Worm (Caenorhabditis elegans) whole organism, L1 larva: ENCODE results near the gene T26C5.3.

Experiments
- C04F5.9 ChIP-seq: sonication (generic microtip); optimal IDR thresholded peaks from 2 replicates; lab custom pipeline; 2016; ENCODE audit warnings: missing genetic modification characterization, missing compliant biosample characterization
- C34B4.2 ChIP-seq: sonication (generic microtip); optimal IDR thresholded peaks from 2 replicates; lab custom pipeline; 2017; ENCODE audit warnings: mild to moderate bottlenecking, missing genetic modification characterization, missing compliant biosample characterization
- F16B12.6 ChIP-seq: fragments of 150-350 bp; optimal IDR thresholded peaks from 2 replicates; lab custom pipeline; 2014; ENCODE audit warnings: missing biosample characterization, missing genetic modification characterization
- ceh-63 ChIP-seq: fragments of 200-800 bp; sonication (Bioruptor generic); optimal IDR thresholded peaks from 2 replicates; lab custom pipeline; 2018; ENCODE audit warnings: mild to moderate bottlenecking, missing genetic modification characterization, missing compliant biosample characterization
- ceh-8 ChIP-seq: fragments of 200-800 bp; sonication (Bioruptor generic); optimal IDR thresholded peaks from 2 replicates; lab custom pipeline; 2018; ENCODE audit warnings: mild to moderate bottlenecking, missing genetic modification characterization, moderate library complexity, missing compliant biosample characterization
- ceh-88 ChIP-seq: fragments of 200-800 bp; sonication (Bioruptor generic); IDR thresholded peaks from 2 replicates; pipeline ENCODE4 v1.3.6; 2022; ENCODE audit warnings: missing genetic modification characterization, missing compliant biosample characterization
- ces-1 ChIP-seq: fragments of 150-350 bp; optimal IDR thresholded peaks from 2 replicates; lab custom pipeline; 2014; ENCODE audit warnings: missing biosample characterization, missing genetic modification reagents, missing genetic modification characterization
- dpl-1 ChIP-seq, 3 experiments: fragments of 150-350 bp in 2 of 3; sonication (generic microtip) in 1 of 3; optimal IDR thresholded peaks; 2 replicates each; lab custom pipeline; 2014 to 2017; ENCODE audit warnings: missing biosample characterization in 3 of 3, missing genetic modification characterization in 3 of 3, missing genetic modification reagents in 3 of 3
- efl-1 ChIP-seq, 4 experiments: fragments of 150-350 bp; optimal IDR thresholded peaks in 3 of 4; peaks in 1 of 4; 1 replicate in 1 of 4; 2 replicates in 3 of 4; lab custom pipeline; 2014; ENCODE audit warnings: missing biosample characterization in 2 of 4, missing genetic modification characterization in 2 of 4, missing genetic modification reagents in 2 of 4
- efl-3 ChIP-seq: fragments of 200-800 bp; sonication (Bioruptor generic); optimal IDR thresholded peaks from 2 replicates; lab custom pipeline; 2018; ENCODE audit warnings: mild to moderate bottlenecking, missing genetic modification characterization, missing compliant biosample characterization
- egl-27 ChIP-seq, 2 experiments: fragments of 150-350 bp in 1 of 2; sonication (generic microtip); optimal IDR thresholded peaks; 3 replicates each; lab custom pipeline; 2017 to 2018; ENCODE audit warnings: missing biosample characterization in 2 of 2, missing genetic modification characterization in 2 of 2, missing genetic modification reagents in 2 of 2
- elt-2 ChIP-seq: sonication (generic microtip); optimal IDR thresholded peaks from 2 replicates; lab custom pipeline; 2016; ENCODE audit warnings: missing genetic modification characterization, mild to moderate bottlenecking, inconsistent platforms, missing compliant biosample characterization, missing genetic modification reagents
- ets-5 ChIP-seq: fragments of 200-800 bp; sonication (Bioruptor generic); IDR thresholded peaks from 2 replicates; pipeline ENCODE4 v1.3.6; 2022; ENCODE audit warnings: missing genetic modification characterization, missing compliant biosample characterization
- fkh-10 ChIP-seq: sonication (generic microtip); optimal IDR thresholded peaks from 2 replicates; lab custom pipeline; 2017; ENCODE audit warnings: missing biosample characterization, missing genetic modification reagents, missing genetic modification characterization
- fkh-8 ChIP-seq: sonication (generic microtip); optimal IDR thresholded peaks from 2 replicates; lab custom pipeline; 2016; ENCODE audit warnings: mild to moderate bottlenecking, missing genetic modification characterization, missing compliant biosample characterization
- fos-1 ChIP-seq: fragments of 150-350 bp; optimal IDR thresholded peaks from 2 replicates; lab custom pipeline; 2014; ENCODE audit warnings: missing biosample characterization, missing genetic modification characterization
- grh-1 ChIP-seq: fragments of 200-800 bp; sonication (Bioruptor generic); IDR thresholded peaks from 2 replicates; pipeline ENCODE4 v1.3.6; 2022; ENCODE audit warnings: missing genetic modification reagents, missing genetic modification characterization, missing compliant biosample characterization
- hlh-4 ChIP-seq: sonication (generic microtip); optimal IDR thresholded peaks from 2 replicates; lab custom pipeline; 2016; ENCODE audit warnings: mild to moderate bottlenecking, missing genetic modification characterization, missing compliant biosample characterization
- hpl-2 ChIP-seq: fragments of 150-350 bp; optimal IDR thresholded peaks from 2 replicates; lab custom pipeline; 2014; ENCODE audit warnings: missing biosample characterization, missing genetic modification reagents, missing genetic modification characterization
- irx-1 ChIP-seq: sonication (generic microtip); optimal IDR thresholded peaks from 2 replicates; lab custom pipeline; 2016; ENCODE audit warnings: missing genetic modification characterization, missing compliant biosample characterization
- isw-1 ChIP-seq: fragments of 200-800 bp; sonication (Bioruptor generic); IDR thresholded peaks from 2 replicates; pipeline ENCODE4 v1.3.6; 2022; ENCODE audit warnings: missing genetic modification characterization, missing compliant biosample characterization
- jun-1 ChIP-seq: fragments of 150-350 bp; optimal IDR thresholded peaks from 2 replicates; lab custom pipeline; 2014; ENCODE audit warnings: missing biosample characterization, missing genetic modification reagents, missing genetic modification characterization
- lin-14 ChIP-seq: fragments of 200-800 bp; sonication (Bioruptor generic); optimal IDR thresholded peaks from 2 replicates; lab custom pipeline; 2018; ENCODE audit warnings: mild to moderate bottlenecking, missing genetic modification characterization, moderate library complexity, missing compliant biosample characterization
- lin-35 ChIP-seq, 2 experiments: fragments of 150-350 bp; optimal IDR thresholded peaks; 2 replicates each; lab custom pipeline; 2014; ENCODE audit warnings: missing biosample characterization in 2 of 2, missing genetic modification characterization in 2 of 2, missing genetic modification reagents in 2 of 2
- lin-39 ChIP-seq: fragments of 150-350 bp; optimal IDR thresholded peaks from 2 replicates; lab custom pipeline; 2014; ENCODE audit warnings: missing biosample characterization, missing genetic modification reagents, missing genetic modification characterization
- lir-3 ChIP-seq: sonication (generic microtip); optimal IDR thresholded peaks from 2 replicates; lab custom pipeline; 2016; ENCODE audit warnings: mild to moderate bottlenecking, missing genetic modification characterization, moderate library complexity, missing compliant biosample characterization; ENCODE audit not compliant: poor library complexity
- lsy-2 ChIP-seq, 2 experiments: fragments of 150-350 bp; optimal IDR thresholded peaks; 2 replicates each; lab custom pipeline; 2014; ENCODE audit warnings: missing biosample characterization in 2 of 2, missing genetic modification characterization in 2 of 2
- mab-9 ChIP-seq: fragments of 200-800 bp; sonication (Bioruptor generic); IDR thresholded peaks from 2 replicates; pipeline ENCODE4 v1.3.6; 2022; ENCODE audit warnings: missing genetic modification reagents, missing genetic modification characterization, missing compliant biosample characterization
- mdl-1 ChIP-seq, 2 experiments: fragments of 150-350 bp; optimal IDR thresholded peaks; 2 replicates each; lab custom pipeline; 2014 to 2017; ENCODE audit warnings: missing biosample characterization in 2 of 2, missing genetic modification characterization in 2 of 2, inconsistent platforms in 1 of 2
- mep-1 ChIP-seq: fragments of 150-350 bp; optimal IDR thresholded peaks from 2 replicates; lab custom pipeline; 2014; ENCODE audit warnings: missing biosample characterization, missing genetic modification characterization
- nhr-19 ChIP-seq: fragments of 200-800 bp; sonication (Bioruptor generic); conservative IDR thresholded peaks from 2 replicates; pipeline ENCODE4 v1.3.6; 2022; ENCODE audit warnings: missing genetic modification characterization, missing compliant biosample characterization
- nhr-237 ChIP-seq: fragments of 150-350 bp; optimal IDR thresholded peaks from 2 replicates; lab custom pipeline; 2014; ENCODE audit warnings: missing biosample characterization, missing genetic modification characterization
- nhr-47 ChIP-seq: sonication (generic microtip); optimal IDR thresholded peaks from 2 replicates; lab custom pipeline; 2016; ENCODE audit warnings: mild to moderate bottlenecking, missing genetic modification characterization, moderate library complexity, missing compliant biosample characterization
- nhr-76 ChIP-seq: sonication (generic microtip); optimal IDR thresholded peaks from 2 replicates; lab custom pipeline; 2017; ENCODE audit warnings: missing biosample characterization, missing genetic modification characterization
- nhr-84 ChIP-seq: sonication (generic microtip); optimal IDR thresholded peaks from 2 replicates; lab custom pipeline; 2017; ENCODE audit warnings: missing biosample characterization, missing genetic modification characterization
- nhr-90 ChIP-seq: sonication (generic microtip); optimal IDR thresholded peaks from 2 replicates; lab custom pipeline; 2016; ENCODE audit warnings: mild to moderate bottlenecking, missing genetic modification characterization, missing compliant biosample characterization; ENCODE audit not compliant: poor library complexity
- pag-3 ChIP-seq: sonication (generic microtip); optimal IDR thresholded peaks from 2 replicates; lab custom pipeline; 2017; ENCODE audit warnings: missing genetic modification characterization, mild to moderate bottlenecking, missing compliant biosample characterization, antibody characterized with exemption, borderline replicate concordance; ENCODE audit not compliant: insufficient read depth
- skn-1 ChIP-seq: fragments of 150-350 bp; optimal IDR thresholded peaks from 2 replicates; lab custom pipeline; 2014; ENCODE audit warnings: missing biosample characterization, missing genetic modification characterization
- snpc-4 ChIP-seq: fragments of 150-350 bp; optimal IDR thresholded peaks from 2 replicates; lab custom pipeline; 2014; ENCODE audit warnings: missing biosample characterization, missing genetic modification characterization
- snu-23 ChIP-seq: sonication (generic microtip); optimal IDR thresholded peaks from 2 replicates; lab custom pipeline; 2016; ENCODE audit warnings: missing genetic modification characterization, missing compliant biosample characterization
- sox-4 ChIP-seq: sonication (generic microtip); optimal IDR thresholded peaks from 2 replicates; lab custom pipeline; 2016; ENCODE audit warnings: missing genetic modification characterization, missing compliant biosample characterization
- tlp-1 ChIP-seq: fragments of 150-350 bp; optimal IDR thresholded peaks from 2 replicates; lab custom pipeline; 2014; ENCODE audit warnings: missing biosample characterization, missing genetic modification characterization
- unc-30 ChIP-seq: sonication (generic microtip); optimal IDR thresholded peaks from 2 replicates; lab custom pipeline; 2017; ENCODE audit warnings: missing biosample characterization, missing genetic modification characterization
- unc-62 ChIP-seq: fragments of 150-350 bp; optimal IDR thresholded peaks from 2 replicates; lab custom pipeline; 2014; ENCODE audit warnings: missing biosample characterization, missing genetic modification reagents, missing genetic modification characterization
- unc-86 ChIP-seq: sonication (generic microtip); optimal IDR thresholded peaks from 2 replicates; lab custom pipeline; 2016; ENCODE audit warnings: missing genetic modification characterization, missing compliant biosample characterization
- unc-98 ChIP-seq: fragments of 200-800 bp; sonication (Bioruptor generic); IDR thresholded peaks from 2 replicates; pipeline ENCODE4 v1.3.6; 2022; ENCODE audit warnings: missing genetic modification characterization, missing compliant biosample characterization
- vab-15 ChIP-seq: sonication (generic microtip); optimal IDR thresholded peaks from 2 replicates; lab custom pipeline; 2017; ENCODE audit warnings: missing genotype, mild to moderate bottlenecking, missing genetic modification characterization, missing compliant biosample characterization
- xbp-1 ChIP-seq: sonication (generic microtip); optimal IDR thresholded peaks from 2 replicates; lab custom pipeline; 2016; ENCODE audit warnings: missing genetic modification characterization, missing compliant biosample characterization
- zip-4 ChIP-seq: fragments of 200-800 bp; sonication (Bioruptor generic); optimal IDR thresholded peaks from 2 replicates; lab custom pipeline; 2018; ENCODE audit warnings: mild to moderate bottlenecking, missing genetic modification characterization, moderate library complexity, missing compliant biosample characterization
- ztf-11 ChIP-seq, 2 experiments: sonication (generic microtip); optimal IDR thresholded peaks; 2 replicates each; lab custom pipeline; 2016 to 2017; ENCODE audit warnings: missing genetic modification characterization in 2 of 2, missing biosample characterization in 1 of 2, missing compliant biosample characterization in 1 of 2
- ztf-4 ChIP-seq: fragments of 150-350 bp; optimal IDR thresholded peaks from 2 replicates; lab custom pipeline; 2014; ENCODE audit warnings: missing biosample characterization, missing genetic modification characterization

The T26C5.3 gene

DNA sequence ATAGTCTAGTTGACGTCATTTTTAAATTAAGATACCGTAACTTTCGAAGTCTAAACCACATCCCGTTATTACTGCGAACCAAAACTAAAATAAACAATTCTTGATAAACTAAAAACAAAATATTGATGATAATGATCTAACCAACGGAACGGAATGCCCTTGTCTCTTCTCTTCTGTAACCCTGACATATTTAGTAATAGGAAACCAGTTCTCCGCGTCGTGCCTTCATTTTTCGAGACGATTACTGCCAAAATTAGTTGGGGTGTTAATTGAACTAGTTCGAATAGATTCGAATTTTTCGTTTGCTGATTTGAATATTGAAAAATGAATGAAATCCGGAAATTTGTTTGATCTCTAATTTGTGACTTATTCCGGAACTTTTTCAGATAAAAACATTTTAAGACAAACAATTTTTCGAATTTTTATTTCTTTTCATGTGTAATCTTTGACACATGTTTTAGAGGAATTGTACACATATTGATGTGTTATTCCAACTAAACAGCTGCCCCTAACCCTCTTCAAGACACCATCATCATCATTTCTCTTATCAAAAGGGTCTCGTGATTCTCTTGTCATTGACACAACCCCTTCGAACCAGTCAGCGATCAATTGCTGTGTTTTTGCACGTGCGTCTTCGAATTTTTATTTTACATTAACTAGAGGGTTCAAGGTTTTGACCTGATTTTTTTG lies 47.4 kb downstream of the T26C5.3 start:
- TF ChIP-seq unc-62 (GFP tag; lab: Kevin White, UChicago) (no peak), ets-5 (no peak), lin-14 (peak; percentile 95), unc-30 (tag; lab: Kevin White, UChicago) (no peak), jun-1 (peak; percentile 73), ceh-88 (GFP tag; lab: Robert Waterston, UW) (peak; percentile 50; the same call in 1 of the 2 replicates), nhr-84 (tag; lab: Kevin White, UChicago) (no peak), grh-1 (GFP tag; lab: Robert Waterston, UW) (peak; percentile 46), irx-1 (peak; percentile 57), lir-3 (peak; percentile 69), lin-39 (peak; percentile 87), snu-23 (GFP tag; lab: Kevin White, UChicago) (peak; percentile 86), vab-15 (tag; lab: Kevin White, UChicago) (peak; percentile 46), fos-1 (tag; lab: Kevin White, UChicago) (no peak), hlh-4 (no peak), nhr-90 (tag; lab: Kevin White, UChicago) (peak; percentile 68), nhr-237 (tag; lab: Kevin White, UChicago) (no peak), mdl-1 (tag; optimal IDR thresholded peaks at IDR 0.05; lab: Kevin White, UChicago) (peak in 1 of 2 experiments; percentile 98), ces-1 (GFP tag; lab: Kevin White, UChicago) (no peak), unc-86 (tag; lab: Kevin White, UChicago) (no peak), egl-27 (tag; optimal IDR thresholded peaks at IDR 0.05; lab: Kevin White, UChicago) (no peak), zip-4 (GFP tag; lab: Kevin White, UChicago) (peak; percentile 29), C04F5.9 (tag; lab: Kevin White, UChicago) (no peak), fkh-8 (tag; lab: Kevin White, UChicago) (peak; percentile 33), ceh-63 (GFP tag; lab: Kevin White, UChicago) (no peak), ceh-8 (GFP tag; lab: Kevin White, UChicago) (no peak), tlp-1 (tag; lab: Kevin White, UChicago) (no peak), sox-4 (no peak), nhr-47 (tag; lab: Kevin White, UChicago) (peak; percentile 71), isw-1 (GFP tag; lab: Robert Waterston, UW) (no peak), skn-1 (tag; lab: Kevin White, UChicago) (peak; percentile 66), ztf-4 (peak; percentile 48), dpl-1 (GFP tag; optimal IDR thresholded peaks at IDR 0.05; lab: Kevin White, UChicago) (peak in 2 of 3 experiments; percentile 19 to 51), xbp-1 (tag; lab: Kevin White, UChicago) (peak; percentile 53), ztf-11 (tag; optimal IDR thresholded peaks at IDR 0.05; lab: Kevin White, UChicago) (no peak), lin-35 (GFP tag; optimal IDR thresholded peaks at IDR 0.05; lab: Kevin White, UChicago) (peak; percentile 28 to 72), mep-1 (tag; lab: Kevin White, UChicago) (peak; percentile 81), nhr-76 (no peak), snpc-4 (tag; lab: Kevin White, UChicago) (no peak), efl-1 (optimal IDR thresholded peaks at IDR 0.05; lab: Kevin White, UChicago) (peak in 1 of 2 experiments; percentile 37), efl-1 (GFP tag; optimal IDR thresholded peaks at IDR 0.05 in 1 of 2; lab: Kevin White, UChicago) (peak in 1 of 2 experiments; percentile 63), fkh-10 (GFP tag; lab: Kevin White, UChicago) (no peak), pag-3 (tag; lab: Kevin White, UChicago) (no peak), efl-3 (GFP tag; lab: Kevin White, UChicago) (no peak), C34B4.2 (tag; lab: Kevin White, UChicago) (no peak), mab-9 (GFP tag; lab: Robert Waterston, UW) (no peak), hpl-2 (GFP tag; lab: Kevin White, UChicago) (no peak), elt-2 (tag; lab: Kevin White, UChicago) (peak; percentile 69), nhr-19 (GFP tag; lab: Robert Waterston, UW) (peak; percentile 86), F16B12.6 (tag; lab: Kevin White, UChicago) (no peak), unc-98 (no peak), lsy-2 (tag; optimal IDR thresholded peaks at IDR 0.05; lab: Kevin White, UChicago) (peak; percentile 78 to 87)
